Worm (Caenorhabditis elegans) whole organism, L3 larva: Measurements from ENCODE around the gene Y53F4B.25.
A peak's percentile ranks its signal among the peaks of the same experiment; 100 is the strongest.

Experiments used
- R02D3.7 ChIP-seq: fragments of 150-350 bp; optimal IDR thresholded peaks from 2 replicates; lab custom pipeline; 2014; ENCODE audit warnings: missing biosample characterization, missing genetic modification characterization
- ZK546.5 ChIP-seq: sonication (generic microtip); optimal IDR thresholded peaks from 2 replicates; lab custom pipeline; 2017; ENCODE audit warnings: missing biosample characterization, missing genetic modification characterization
- aly-2 ChIP-seq: fragments of 150-350 bp; optimal IDR thresholded peaks from 2 replicates; lab custom pipeline; 2014; ENCODE audit warnings: missing biosample characterization, missing genetic modification characterization
- ama-1 ChIP-seq: fragments of 150-350 bp; optimal IDR thresholded peaks from 2 replicates; lab custom pipeline; 2018
- ceh-16 ChIP-seq: sonication (generic microtip); optimal IDR thresholded peaks from 2 replicates; lab custom pipeline; 2017; ENCODE audit warnings: missing biosample characterization, missing genetic modification characterization
- ceh-28 ChIP-seq: fragments of 150-350 bp; optimal IDR thresholded peaks from 2 replicates; lab custom pipeline; 2014; ENCODE audit warnings: missing biosample characterization, missing genetic modification reagents, missing genetic modification characterization
- ceh-82 ChIP-seq: fragments of 150-350 bp; optimal IDR thresholded peaks from 2 replicates; lab custom pipeline; 2014; ENCODE audit warnings: missing biosample characterization, missing genetic modification characterization
- ceh-9 ChIP-seq: sonication (generic microtip); optimal IDR thresholded peaks from 2 replicates; lab custom pipeline; 2018; ENCODE audit warnings: missing biosample characterization, missing genetic modification characterization
- egl-27 ChIP-seq: sonication (generic microtip); optimal IDR thresholded peaks from 4 replicates; lab custom pipeline; 2017; ENCODE audit warnings: missing biosample characterization, missing genetic modification reagents, missing genetic modification characterization
- egl-5 ChIP-seq: fragments of 150-350 bp; optimal IDR thresholded peaks from 2 replicates; lab custom pipeline; 2017; ENCODE audit warnings: missing biosample characterization, missing genetic modification reagents, missing genetic modification characterization, inconsistent platforms
- elt-2 ChIP-seq: sonication (generic microtip); optimal IDR thresholded peaks from 2 replicates; lab custom pipeline; 2016; ENCODE audit warnings: missing genetic modification reagents, mild to moderate bottlenecking, missing genetic modification characterization, missing compliant biosample characterization
- elt-3 ChIP-seq, 3 experiments: fragments of 150-350 bp in 1 of 3; sonication (generic microtip) in 2 of 3; optimal IDR thresholded peaks; 2 replicates in 2 of 3; 4 replicates in 1 of 3; lab custom pipeline; 2014 to 2017; ENCODE audit warnings: missing biosample characterization in 3 of 3, missing genetic modification characterization in 3 of 3
- eor-1 ChIP-seq, 2 experiments: fragments of 150-350 bp; optimal IDR thresholded peaks; 2 replicates each; lab custom pipeline; 2014 to 2018; ENCODE audit warnings: missing biosample characterization in 2 of 2, missing genetic modification characterization in 2 of 2
- fkh-10 ChIP-seq: sonication (generic microtip); optimal IDR thresholded peaks from 2 replicates; lab custom pipeline; 2017; ENCODE audit warnings: missing biosample characterization, missing genetic modification reagents, missing genetic modification characterization
- fkh-2 ChIP-seq: fragments of 150-350 bp; optimal IDR thresholded peaks from 2 replicates; lab custom pipeline; 2014; ENCODE audit warnings: missing biosample characterization, missing genetic modification reagents, missing genetic modification characterization
- fos-1 ChIP-seq: fragments of 150-350 bp; optimal IDR thresholded peaks from 2 replicates; lab custom pipeline; 2014; ENCODE audit warnings: missing biosample characterization, missing genetic modification characterization
- hmg-11 ChIP-seq: sonication (generic microtip); optimal IDR thresholded peaks from 2 replicates; lab custom pipeline; 2016; ENCODE audit warnings: missing genetic modification characterization, missing compliant biosample characterization
- jun-1 ChIP-seq: fragments of 150-350 bp; optimal IDR thresholded peaks from 2 replicates; lab custom pipeline; 2014; ENCODE audit warnings: missing biosample characterization, missing genetic modification reagents, missing genetic modification characterization
- lin-15B ChIP-seq: fragments of 150-350 bp; optimal IDR thresholded peaks from 2 replicates; lab custom pipeline; 2014; ENCODE audit warnings: missing biosample characterization, missing genetic modification characterization
- lin-39 ChIP-seq: fragments of 150-350 bp; optimal IDR thresholded peaks from 2 replicates; lab custom pipeline; 2018; ENCODE audit warnings: missing biosample characterization, missing genetic modification reagents, missing genetic modification characterization
- lsy-12 ChIP-seq: sonication (generic microtip); optimal IDR thresholded peaks from 2 replicates; lab custom pipeline; 2016; ENCODE audit warnings: mild to moderate bottlenecking, missing genetic modification characterization, missing compliant biosample characterization
- mdl-1 ChIP-seq: fragments of 150-350 bp; optimal IDR thresholded peaks from 2 replicates; lab custom pipeline; 2014; ENCODE audit warnings: missing biosample characterization, missing genetic modification characterization
- mml-1 ChIP-seq: fragments of 150-350 bp; sonication (generic microtip); optimal IDR thresholded peaks from 3 replicates; lab custom pipeline; 2014; ENCODE audit warnings: missing biosample characterization, missing genetic modification characterization
- nfya-1 ChIP-seq: sonication (generic microtip); optimal IDR thresholded peaks from 2 replicates; lab custom pipeline; 2017; ENCODE audit warnings: missing genetic modification characterization, mild to moderate bottlenecking, missing compliant biosample characterization, antibody characterized with exemption, moderate library complexity; ENCODE audit not compliant: insufficient read depth
- nhr-12 ChIP-seq: fragments of 150-350 bp; optimal IDR thresholded peaks from 2 replicates; lab custom pipeline; 2014; ENCODE audit warnings: missing biosample characterization, missing genetic modification characterization
- nhr-23 ChIP-seq: fragments of 150-350 bp; optimal IDR thresholded peaks from 2 replicates; lab custom pipeline; 2014; ENCODE audit warnings: missing biosample characterization, missing genetic modification reagents, missing genetic modification characterization
- nhr-237 ChIP-seq: fragments of 150-350 bp; optimal IDR thresholded peaks from 2 replicates; lab custom pipeline; 2014; ENCODE audit warnings: missing biosample characterization, missing genetic modification characterization
- nhr-25 ChIP-seq: sonication (generic microtip); optimal IDR thresholded peaks from 2 replicates; lab custom pipeline; 2017; ENCODE audit warnings: missing biosample characterization, missing genetic modification characterization
- nhr-28 ChIP-seq: fragments of 150-350 bp; optimal IDR thresholded peaks from 2 replicates; lab custom pipeline; 2014; ENCODE audit warnings: missing biosample characterization, missing genetic modification characterization
- nhr-43 ChIP-seq: sonication (generic microtip); optimal IDR thresholded peaks from 2 replicates; lab custom pipeline; 2016; ENCODE audit warnings: mild to moderate bottlenecking, missing genetic modification characterization, missing compliant biosample characterization; ENCODE audit not compliant: poor library complexity, severe bottlenecking
- nhr-67 ChIP-seq: fragments of 150-350 bp; optimal IDR thresholded peaks from 2 replicates; lab custom pipeline; 2014; ENCODE audit warnings: missing biosample characterization, missing genetic modification characterization
- nhr-77 ChIP-seq: fragments of 150-350 bp; optimal IDR thresholded peaks from 2 replicates; lab custom pipeline; 2014; ENCODE audit warnings: missing biosample characterization, missing genetic modification characterization
- pha-4 ChIP-seq: fragments of 150-350 bp; optimal IDR thresholded peaks from 2 replicates; lab custom pipeline; 2014; ENCODE audit warnings: missing biosample characterization, missing genetic modification reagents, missing genetic modification characterization
- pqm-1 ChIP-seq: fragments of 150-350 bp; optimal IDR thresholded peaks from 2 replicates; lab custom pipeline; 2017; ENCODE audit warnings: missing biosample characterization, missing genetic modification characterization, inconsistent platforms
- sea-2 ChIP-seq: fragments of 150-350 bp; sonication (generic microtip); optimal IDR thresholded peaks from 4 replicates; lab custom pipeline; 2014; ENCODE audit warnings: missing biosample characterization, missing genetic modification reagents, missing genetic modification characterization
- skn-1 ChIP-seq: fragments of 150-350 bp; optimal IDR thresholded peaks from 2 replicates; lab custom pipeline; 2014; ENCODE audit warnings: missing biosample characterization, missing genetic modification characterization
- snpc-4 ChIP-seq: fragments of 150-350 bp; optimal IDR thresholded peaks from 2 replicates; lab custom pipeline; 2014; ENCODE audit warnings: missing biosample characterization, missing genetic modification characterization
- tbx-2 ChIP-seq: sonication (generic microtip); optimal IDR thresholded peaks from 2 replicates; lab custom pipeline; 2016; ENCODE audit warnings: mild to moderate bottlenecking, missing genetic modification characterization, missing compliant biosample characterization
- unc-39 ChIP-seq: sonication (generic microtip); optimal IDR thresholded peaks from 4 replicates; lab custom pipeline; 2017; ENCODE audit warnings: missing biosample characterization, missing genetic modification characterization
- unc-62 ChIP-seq: fragments of 150-350 bp; sonication (generic microtip); optimal IDR thresholded peaks from 4 replicates; lab custom pipeline; 2014; ENCODE audit warnings: missing biosample characterization, missing genetic modification reagents, missing genetic modification characterization
- ztf-4 ChIP-seq: fragments of 150-350 bp; optimal IDR thresholded peaks from 2 replicates; lab custom pipeline; 2014; ENCODE audit warnings: missing biosample characterization, missing genetic modification characterization

Y53F4B.25 gene

ce11 chrII:15189956-15190355 is 54.0 kb downstream of the Y53F4B.25 start:
- no peak for TF ChIP-seq egl-5
- no peak for TF ChIP-seq pqm-1 (tag; lab: Kevin White, UChicago)
- TF ChIP-seq elt-2 (tag; lab: Kevin White, UChicago), result no peak
- peak; percentile 72 for TF ChIP-seq hmg-11 (tag; lab: Kevin White, UChicago)
- TF ChIP-seq jun-1 (tag; lab: Kevin White, UChicago), result no peak
- TF ChIP-seq skn-1 (tag; lab: Kevin White, UChicago), result peak; percentile 52
- TF ChIP-seq lin-39 (tag; lab: Kevin White, UChicago), result peak; percentile 65
- TF ChIP-seq ama-1 (lab: Kevin White, UChicago), result no peak
- no peak for TF ChIP-seq ztf-4 (tag; lab: Kevin White, UChicago)
- TF ChIP-seq pha-4, result peak; percentile 55
- TF ChIP-seq lin-15B, result no peak
- no peak for TF ChIP-seq nhr-237 (tag; lab: Kevin White, UChicago)
- no peak for TF ChIP-seq ceh-28 (tag; lab: Kevin White, UChicago)
- TF ChIP-seq ceh-16 (tag; lab: Kevin White, UChicago), result no peak
- no peak for TF ChIP-seq aly-2 (tag; lab: Kevin White, UChicago)
- TF ChIP-seq nfya-1 (tag; lab: Kevin White, UChicago), result peak; percentile 43
- TF ChIP-seq nhr-28 (tag; lab: Kevin White, UChicago), result no peak
- TF ChIP-seq ceh-82 (tag; lab: Kevin White, UChicago), result no peak
- no peak for TF ChIP-seq ZK546.5
- no peak for TF ChIP-seq nhr-77 (tag; lab: Kevin White, UChicago)
- TF ChIP-seq fkh-10, result peak; percentile 11
- TF ChIP-seq nhr-43 (tag; lab: Kevin White, UChicago), result no peak
- no peak for TF ChIP-seq nhr-12 (tag; lab: Kevin White, UChicago)
- TF ChIP-seq unc-62 (GFP tag; lab: Kevin White, UChicago), result no peak

- TF ChIP-seq pha-4 (peak; percentile 35), tbx-2 (no peak), nhr-25 (tag; lab: Kevin White, UChicago) (no peak), elt-2 (tag; lab: Kevin White, UChicago) (peak; percentile 68)
- TF ChIP-seq, all 47 proteins: peak for 2
Observed at ce11 chrII:15190971-15191370, 55.0 kb downstream of the Y53F4B.25 start.

- TF ChIP-seq pqm-1 (tag; lab: Kevin White, UChicago) (peak; percentile 48), nhr-12 (tag; lab: Kevin White, UChicago) (no peak), mml-1 (tag; lab: Kevin White, UChicago) (no peak), lsy-12 (tag; lab: Kevin White, UChicago) (no peak), egl-5 (no peak), fkh-2 (tag; lab: Kevin White, UChicago) (no peak), snpc-4 (peak; percentile 21), ceh-9 (tag; lab: Kevin White, UChicago) (no peak), nhr-67 (tag; lab: Kevin White, UChicago) (no peak), ztf-4 (tag; lab: Kevin White, UChicago) (no peak), skn-1 (tag; lab: Kevin White, UChicago) (no peak), aly-2 (tag; lab: Kevin White, UChicago) (no peak), fos-1 (no peak), unc-39 (tag; lab: Kevin White, UChicago) (no peak), nhr-77 (tag; lab: Kevin White, UChicago) (no peak), eor-1 (tag; optimal IDR thresholded peaks at IDR 0.05; lab: Kevin White, UChicago) (no peak), pha-4 (peak; percentile 69), elt-2 (tag; lab: Kevin White, UChicago) (peak; percentile 81), nfya-1 (tag; lab: Kevin White, UChicago) (peak; percentile 34), lin-15B (no peak), nhr-23 (tag; lab: Kevin White, UChicago) (no peak), sea-2 (GFP tag; lab: Kevin White, UChicago) (no peak), ceh-16 (tag; lab: Kevin White, UChicago) (no peak), jun-1 (tag; lab: Kevin White, UChicago) (peak; percentile 51), lin-39 (tag; lab: Kevin White, UChicago) (peak; percentile 37), egl-27 (tag; lab: Kevin White, UChicago) (no peak), nhr-237 (tag; lab: Kevin White, UChicago) (no peak), nhr-43 (tag; lab: Kevin White, UChicago) (no peak), ceh-28 (tag; lab: Kevin White, UChicago) (peak; percentile 49), elt-3 (tag; optimal IDR thresholded peaks at IDR 0.05; lab: Kevin White, UChicago) (no peak), ceh-82 (tag; lab: Kevin White, UChicago) (no peak), ZK546.5 (no peak), R02D3.7 (tag; lab: Kevin White, UChicago) (no peak), mdl-1 (peak; percentile 7)
Observed at ce11 chrII:15193961-15194360, 58.0 kb downstream of the Y53F4B.25 start.
